Fruit fly (Drosophila melanogaster): ENCODE data around the gene FarO.
A peak's percentile ranks its signal among the peaks of the same experiment; 100 is the strongest.

Gene FarO

dm6 chrX:2222181-2222790 is 18.6 kb upstream of the FarO start, which contains the start of gene Vinc (continued):
- TF ChIP-seq CG13775 (GFP tag; optimal IDR thresholded peaks at IDR 0.05) (peak; percentile 77), hkb (optimal IDR thresholded peaks at IDR 0.05) (no peak), hkb (GFP tag; IDR thresholded peaks at IDR 0.05) (peak; percentile 86), Antp (GFP tag; optimal IDR thresholded peaks at IDR 0.05) (peak; percentile 91), sqz (GFP tag; optimal IDR thresholded peaks at IDR 0.05) (peak; percentile 82), CG11504 (tag; optimal IDR thresholded peaks at IDR 0.05) (peak; percentile 90), Drgx (GFP tag; IDR thresholded peaks at IDR 0.05) (peak; percentile 93), CG32767 (GFP tag; IDR thresholded peaks at IDR 0.05) (peak; percentile 59; the same call in 1 of the 2 replicates), slou (GFP tag; optimal IDR thresholded peaks at IDR 0.05) (peak; percentile 86), jigr1 (GFP tag; IDR thresholded peaks at IDR 0.05) (0 out of 3 replicates have a peak, but pooled peaks have one; percentile 40), CG11560 (tag; IDR thresholded peaks at IDR 0.05) (peak; percentile 64; the same call in 2 of the 3 replicates), slbo (GFP tag; IDR thresholded peaks at IDR 0.05) (peak; percentile 78), Dfd (GFP tag; optimal IDR thresholded peaks at IDR 0.05) (no peak), CG8478 (optimal IDR thresholded peaks at IDR 0.05) (no peak), dati (GFP tag; IDR thresholded peaks at IDR 0.05) (no peak), tap (tag; optimal IDR thresholded peaks at IDR 0.05) (peak; percentile 82), CG2120 (GFP tag; optimal IDR thresholded peaks at IDR 0.05) (peak; percentile 85), CG34376 (GFP tag; optimal IDR thresholded peaks at IDR 0.05) (peak; percentile 96), CG16779 (GFP tag; IDR thresholded peaks at IDR 0.05) (no peak), Ptx1 (GFP tag; IDR thresholded peaks at IDR 0.05) (peak; percentile 90), Blimp-1 (GFP tag; optimal IDR thresholded peaks at IDR 0.05) (peak; percentile 85), eve (GFP tag; optimal IDR thresholded peaks at IDR 0.05) (no peak), yki (optimal IDR thresholded peaks at IDR 0.05) (no peak), ara (GFP tag; IDR thresholded peaks at IDR 0.05) (no peak), CG9817 (tag; optimal IDR thresholded peaks at IDR 0.05) (peak; percentile 78), CG4282 (GFP tag; optimal IDR thresholded peaks at IDR 0.05) (peak; percentile 18), Rx (GFP tag; IDR thresholded peaks at IDR 0.05) (peak; percentile 73), Dref (GFP tag; IDR thresholded peaks at IDR 0.05) (peak; percentile 85), lbe (GFP tag; optimal IDR thresholded peaks at IDR 0.05) (peak; percentile 75), dmrt11E (tag; optimal IDR thresholded peaks at IDR 0.05) (peak; percentile 51), dysf (GFP tag; IDR thresholded peaks at IDR 0.05) (peak; percentile 95), CG3995 (GFP tag; optimal IDR thresholded peaks at IDR 0.05) (peak; percentile 41), CG7987 (GFP tag; optimal IDR thresholded peaks at IDR 0.05) (peak; percentile 73), HLH3B (GFP tag; IDR thresholded peaks at IDR 0.05) (peak; percentile 78), NK7.1 (GFP tag; optimal IDR thresholded peaks at IDR 0.05) (peak; percentile 80), gcm (GFP tag; optimal IDR thresholded peaks at IDR 0.05) (peak; percentile 71), CG4854 (GFP tag; optimal IDR thresholded peaks at IDR 0.05) (peak; percentile 73), bowl (GFP tag; IDR thresholded peaks at IDR 0.05) (peak; percentile 41; the same call in 1 of the 2 replicates), Fer3 (tag; optimal IDR thresholded peaks at IDR 0.05) (peak; percentile 91), ewg (GFP tag; optimal IDR thresholded peaks at IDR 0.05) (peak; percentile 63), NfI (GFP tag; optimal IDR thresholded peaks at IDR 0.05) (peak; percentile 83), CG7556 (GFP tag; optimal IDR thresholded peaks at IDR 0.05) (peak; percentile 83), cato (GFP tag; optimal IDR thresholded peaks at IDR 0.05; ENCODE audit: borderline replicate concordance) (peak; percentile 24), amos (GFP tag; IDR thresholded peaks at IDR 0.05; ENCODE audit: partially characterized antibody) (peak; percentile 55; the same call in 1 of the 2 replicates), CG17328 (GFP tag; IDR thresholded peaks at IDR 0.05) (peak; percentile 62), Scr (GFP tag; IDR thresholded peaks at IDR 0.05; ENCODE audit: partially characterized antibody) (peak; percentile 43; the same call in 1 of the 2 replicates), Oaz (GFP tag; IDR thresholded peaks at IDR 0.05) (peak; percentile 51; the same call in 1 of the 2 replicates), Ada2b (GFP tag; IDR thresholded peaks at IDR 0.05) (peak; percentile 77), CG12155 (GFP tag; optimal IDR thresholded peaks at IDR 0.05) (peak; percentile 96), pzg (GFP tag; optimal IDR thresholded peaks at IDR 0.05) (peak; percentile 42), CG10959 (GFP tag; IDR thresholded peaks at IDR 0.05) (peak; percentile 62)
